Worm (Caenorhabditis elegans) whole organism, L1 larva: Measurements from ENCODE around the gene H40L08.1.
A peak's percentile ranks its signal among the peaks of the same experiment; 100 is the strongest.

ENCODE experiments used
- C16A3.4 ChIP-seq: fragments of 150-350 bp; optimal IDR thresholded peaks from 2 replicates; lab custom pipeline; 2014; ENCODE audit warnings: missing biosample characterization, missing genetic modification characterization
- C34B4.2 ChIP-seq: sonication (generic microtip); optimal IDR thresholded peaks from 2 replicates; lab custom pipeline; 2017; ENCODE audit warnings: mild to moderate bottlenecking, missing genetic modification characterization, missing compliant biosample characterization
- Y116A8C.19 ChIP-seq: sonication (generic microtip); optimal IDR thresholded peaks from 2 replicates; lab custom pipeline; 2016; ENCODE audit warnings: missing compliant biosample characterization, missing genetic modification characterization, borderline replicate concordance
- aha-1 ChIP-seq: fragments of 150-350 bp; optimal IDR thresholded peaks from 2 replicates; lab custom pipeline; 2014; ENCODE audit warnings: missing biosample characterization, missing genetic modification characterization
- aly-2 ChIP-seq: fragments of 150-350 bp; optimal IDR thresholded peaks from 2 replicates; lab custom pipeline; 2014; ENCODE audit warnings: missing biosample characterization, missing genetic modification characterization
- ama-1 ChIP-seq: fragments of 150-350 bp; optimal IDR thresholded peaks from 2 replicates; lab custom pipeline; 2014
- blmp-1 ChIP-seq: fragments of 150-350 bp; optimal IDR thresholded peaks from 2 replicates; lab custom pipeline; 2014; ENCODE audit warnings: missing biosample characterization, missing genetic modification characterization
- ceh-63 ChIP-seq: fragments of 200-800 bp; sonication (Bioruptor generic); optimal IDR thresholded peaks from 2 replicates; lab custom pipeline; 2018; ENCODE audit warnings: mild to moderate bottlenecking, missing genetic modification characterization, missing compliant biosample characterization
- ceh-8 ChIP-seq: fragments of 200-800 bp; sonication (Bioruptor generic); optimal IDR thresholded peaks from 2 replicates; lab custom pipeline; 2018; ENCODE audit warnings: mild to moderate bottlenecking, missing genetic modification characterization, moderate library complexity, missing compliant biosample characterization
- ceh-82 ChIP-seq, 3 experiments: fragments of 150-350 bp in 1 of 3; sonication (generic microtip) in 2 of 3; optimal IDR thresholded peaks; 2 replicates each; lab custom pipeline; 2014 to 2017; ENCODE audit warnings: missing biosample characterization in 3 of 3, missing genetic modification characterization in 3 of 3
- ceh-90 ChIP-seq: sonication (generic microtip); optimal IDR thresholded peaks from 2 replicates; lab custom pipeline; 2016; ENCODE audit warnings: missing genetic modification characterization, missing compliant biosample characterization
- dsc-1 ChIP-seq: sonication (generic microtip); optimal IDR thresholded peaks from 2 replicates; lab custom pipeline; 2016; ENCODE audit warnings: mild to moderate bottlenecking, missing genetic modification characterization, missing compliant biosample characterization
- efl-1 ChIP-seq, 4 experiments: fragments of 150-350 bp; optimal IDR thresholded peaks in 3 of 4; peaks in 1 of 4; 1 replicate in 1 of 4; 2 replicates in 3 of 4; lab custom pipeline; 2014; ENCODE audit warnings: missing biosample characterization in 2 of 4, missing genetic modification characterization in 2 of 4, missing genetic modification reagents in 2 of 4
- efl-3 ChIP-seq: fragments of 200-800 bp; sonication (Bioruptor generic); optimal IDR thresholded peaks from 2 replicates; lab custom pipeline; 2018; ENCODE audit warnings: mild to moderate bottlenecking, missing genetic modification characterization, missing compliant biosample characterization
- egl-13 ChIP-seq: sonication (generic microtip); optimal IDR thresholded peaks from 2 replicates; lab custom pipeline; 2016; ENCODE audit warnings: missing genotype, missing genetic modification reagents, missing genetic modification characterization, missing compliant biosample characterization
- egl-27 ChIP-seq, 2 experiments: fragments of 150-350 bp in 1 of 2; sonication (generic microtip); optimal IDR thresholded peaks; 3 replicates each; lab custom pipeline; 2017 to 2018; ENCODE audit warnings: missing biosample characterization in 2 of 2, missing genetic modification characterization in 2 of 2, missing genetic modification reagents in 2 of 2
- elt-3 ChIP-seq, 6 experiments: fragments of 150-350 bp in 1 of 6; sonication (generic microtip); optimal IDR thresholded peaks; 2 replicates each; lab custom pipeline; 2017 to 2018; ENCODE audit warnings: missing biosample characterization in 6 of 6, missing genetic modification characterization in 6 of 6, inconsistent platforms in 1 of 6
- fkh-10 ChIP-seq: sonication (generic microtip); optimal IDR thresholded peaks from 2 replicates; lab custom pipeline; 2017; ENCODE audit warnings: missing biosample characterization, missing genetic modification reagents, missing genetic modification characterization
- fkh-4 ChIP-seq: sonication (generic microtip); optimal IDR thresholded peaks from 2 replicates; lab custom pipeline; 2016; ENCODE audit warnings: missing compliant biosample characterization, missing genetic modification characterization, borderline replicate concordance
- fkh-8 ChIP-seq: sonication (generic microtip); optimal IDR thresholded peaks from 2 replicates; lab custom pipeline; 2016; ENCODE audit warnings: mild to moderate bottlenecking, missing genetic modification characterization, missing compliant biosample characterization
- fos-1 ChIP-seq: fragments of 150-350 bp; optimal IDR thresholded peaks from 2 replicates; lab custom pipeline; 2014; ENCODE audit warnings: missing biosample characterization, missing genetic modification characterization
- hlh-4 ChIP-seq: sonication (generic microtip); optimal IDR thresholded peaks from 2 replicates; lab custom pipeline; 2016; ENCODE audit warnings: mild to moderate bottlenecking, missing genetic modification characterization, missing compliant biosample characterization
- hpl-2 ChIP-seq: fragments of 150-350 bp; optimal IDR thresholded peaks from 2 replicates; lab custom pipeline; 2014; ENCODE audit warnings: missing biosample characterization, missing genetic modification reagents, missing genetic modification characterization
- isw-1 ChIP-seq: fragments of 200-800 bp; sonication (Bioruptor generic); IDR thresholded peaks from 2 replicates; pipeline ENCODE4 v1.3.6; 2022; ENCODE audit warnings: missing genetic modification characterization, missing compliant biosample characterization
- jun-1 ChIP-seq: fragments of 150-350 bp; optimal IDR thresholded peaks from 2 replicates; lab custom pipeline; 2014; ENCODE audit warnings: missing biosample characterization, missing genetic modification reagents, missing genetic modification characterization
- lin-13 ChIP-seq: fragments of 150-350 bp; optimal IDR thresholded peaks from 2 replicates; lab custom pipeline; 2014; ENCODE audit warnings: missing biosample characterization, missing genetic modification reagents, missing genetic modification characterization
- lin-14 ChIP-seq: fragments of 200-800 bp; sonication (Bioruptor generic); optimal IDR thresholded peaks from 2 replicates; lab custom pipeline; 2018; ENCODE audit warnings: mild to moderate bottlenecking, missing genetic modification characterization, moderate library complexity, missing compliant biosample characterization
- lin-35 ChIP-seq, 2 experiments: fragments of 150-350 bp; optimal IDR thresholded peaks; 2 replicates each; lab custom pipeline; 2014; ENCODE audit warnings: missing biosample characterization in 2 of 2, missing genetic modification characterization in 2 of 2, missing genetic modification reagents in 2 of 2
- lin-39 ChIP-seq: fragments of 150-350 bp; optimal IDR thresholded peaks from 2 replicates; lab custom pipeline; 2014; ENCODE audit warnings: missing biosample characterization, missing genetic modification reagents, missing genetic modification characterization
- mab-9 ChIP-seq: fragments of 200-800 bp; sonication (Bioruptor generic); IDR thresholded peaks from 2 replicates; pipeline ENCODE4 v1.3.6; 2022; ENCODE audit warnings: missing genetic modification reagents, missing genetic modification characterization, missing compliant biosample characterization
- nhr-12 ChIP-seq: sonication (generic microtip); optimal IDR thresholded peaks from 2 replicates; lab custom pipeline; 2017; ENCODE audit warnings: missing biosample characterization, missing genetic modification characterization
- nhr-19 ChIP-seq: fragments of 200-800 bp; sonication (Bioruptor generic); conservative IDR thresholded peaks from 2 replicates; pipeline ENCODE4 v1.3.6; 2022; ENCODE audit warnings: missing genetic modification characterization, missing compliant biosample characterization
- nhr-20 ChIP-seq: sonication (generic microtip); optimal IDR thresholded peaks from 2 replicates; lab custom pipeline; 2016; ENCODE audit warnings: mild to moderate bottlenecking, missing genetic modification characterization, missing compliant biosample characterization
- nhr-47 ChIP-seq: sonication (generic microtip); optimal IDR thresholded peaks from 2 replicates; lab custom pipeline; 2016; ENCODE audit warnings: mild to moderate bottlenecking, missing genetic modification characterization, moderate library complexity, missing compliant biosample characterization
- nhr-71 ChIP-seq: sonication (generic microtip); optimal IDR thresholded peaks from 2 replicates; lab custom pipeline; 2016; ENCODE audit warnings: mild to moderate bottlenecking, missing genetic modification characterization, moderate library complexity, missing compliant biosample characterization
- nhr-77 ChIP-seq: fragments of 150-350 bp; optimal IDR thresholded peaks from 2 replicates; lab custom pipeline; 2014; ENCODE audit warnings: missing biosample characterization, missing genetic modification characterization
- nhr-85 ChIP-seq: sonication (generic microtip); peaks from one replicate; lab custom pipeline; 2016; ENCODE audit warnings: missing genetic modification characterization, inconsistent platforms, missing compliant biosample characterization
- pag-3 ChIP-seq: sonication (generic microtip); optimal IDR thresholded peaks from 2 replicates; lab custom pipeline; 2017; ENCODE audit warnings: missing genetic modification characterization, mild to moderate bottlenecking, missing compliant biosample characterization, antibody characterized with exemption, borderline replicate concordance; ENCODE audit not compliant: insufficient read depth
- pax-3 ChIP-seq: fragments of 200-800 bp; sonication (Bioruptor generic); optimal IDR thresholded peaks from 2 replicates; lab custom pipeline; 2018; ENCODE audit warnings: mild to moderate bottlenecking, missing genetic modification characterization, moderate library complexity, missing compliant biosample characterization
- pqm-1 ChIP-seq: sonication (generic microtip); optimal IDR thresholded peaks from 3 replicates; lab custom pipeline; 2017; ENCODE audit warnings: missing biosample characterization, missing genetic modification characterization
- skn-1 ChIP-seq: fragments of 150-350 bp; optimal IDR thresholded peaks from 2 replicates; lab custom pipeline; 2014; ENCODE audit warnings: missing biosample characterization, missing genetic modification characterization
- snpc-4 ChIP-seq: fragments of 150-350 bp; optimal IDR thresholded peaks from 2 replicates; lab custom pipeline; 2014; ENCODE audit warnings: missing biosample characterization, missing genetic modification characterization
- snu-23 ChIP-seq: sonication (generic microtip); optimal IDR thresholded peaks from 2 replicates; lab custom pipeline; 2016; ENCODE audit warnings: missing genetic modification characterization, missing compliant biosample characterization
- sox-4 ChIP-seq: sonication (generic microtip); optimal IDR thresholded peaks from 2 replicates; lab custom pipeline; 2016; ENCODE audit warnings: missing genetic modification characterization, missing compliant biosample characterization
- sup-37 ChIP-seq: fragments of 200-800 bp; sonication (Bioruptor generic); optimal IDR thresholded peaks from 2 replicates; lab custom pipeline; 2018; ENCODE audit warnings: mild to moderate bottlenecking, missing genetic modification characterization, missing compliant biosample characterization
- tbx-2 ChIP-seq: sonication (generic microtip); optimal IDR thresholded peaks from 2 replicates; lab custom pipeline; 2016; ENCODE audit warnings: missing genetic modification characterization, missing compliant biosample characterization
- tlp-1 ChIP-seq: fragments of 150-350 bp; optimal IDR thresholded peaks from 2 replicates; lab custom pipeline; 2014; ENCODE audit warnings: missing biosample characterization, missing genetic modification characterization
- unc-130 ChIP-seq: fragments of 150-350 bp; optimal IDR thresholded peaks from 2 replicates; lab custom pipeline; 2017; ENCODE audit warnings: missing biosample characterization, missing genetic modification characterization, inconsistent platforms
- unc-62 ChIP-seq: fragments of 150-350 bp; optimal IDR thresholded peaks from 2 replicates; lab custom pipeline; 2014; ENCODE audit warnings: missing biosample characterization, missing genetic modification reagents, missing genetic modification characterization
- unc-98 ChIP-seq: fragments of 200-800 bp; sonication (Bioruptor generic); IDR thresholded peaks from 2 replicates; pipeline ENCODE4 v1.3.6; 2022; ENCODE audit warnings: missing genetic modification characterization, missing compliant biosample characterization
- vab-15 ChIP-seq: sonication (generic microtip); optimal IDR thresholded peaks from 2 replicates; lab custom pipeline; 2017; ENCODE audit warnings: missing genotype, mild to moderate bottlenecking, missing genetic modification characterization, missing compliant biosample characterization
- xbp-1 ChIP-seq: sonication (generic microtip); optimal IDR thresholded peaks from 2 replicates; lab custom pipeline; 2016; ENCODE audit warnings: missing genetic modification characterization, missing compliant biosample characterization
- zag-1 ChIP-seq: fragments of 150-350 bp; optimal IDR thresholded peaks from 2 replicates; lab custom pipeline; 2014; ENCODE audit warnings: missing biosample characterization, missing genetic modification characterization
- ztf-11 ChIP-seq, 2 experiments: sonication (generic microtip); optimal IDR thresholded peaks; 2 replicates each; lab custom pipeline; 2016 to 2017; ENCODE audit warnings: missing genetic modification characterization in 2 of 2, missing biosample characterization in 1 of 2, missing compliant biosample characterization in 1 of 2

H40L08.1 gene

ce11 chrX:15079406-15079805 is 4.5 kb downstream of the H40L08.1 start:
- no peak for TF ChIP-seq nhr-47 (tag; lab: Kevin White, UChicago)
- no peak for TF ChIP-seq pag-3 (tag; lab: Kevin White, UChicago)
- TF ChIP-seq blmp-1: peak; percentile 86
- TF ChIP-seq lin-14 (GFP tag; lab: Kevin White, UChicago): peak; percentile 64
- no peak for TF ChIP-seq unc-62 (GFP tag; lab: Kevin White, UChicago)
- TF ChIP-seq ztf-11 (tag; optimal IDR thresholded peaks at IDR 0.05; lab: Kevin White, UChicago): no peak
- no peak for TF ChIP-seq lin-13 (GFP tag; lab: Kevin White, UChicago)
- TF ChIP-seq mab-9 (GFP tag; lab: Robert Waterston, UW): no peak
- no peak for TF ChIP-seq unc-98 (GFP tag; lab: Robert Waterston, UW)
- no peak for TF ChIP-seq ceh-90 (tag; lab: Kevin White, UChicago)
- no peak for TF ChIP-seq efl-3 (GFP tag; lab: Kevin White, UChicago)
- no peak for TF ChIP-seq ceh-63 (GFP tag; lab: Kevin White, UChicago)
- TF ChIP-seq egl-13: no peak
- no peak for TF ChIP-seq tlp-1 (tag; lab: Kevin White, UChicago)
- TF ChIP-seq egl-27 (tag; optimal IDR thresholded peaks at IDR 0.05; lab: Kevin White, UChicago): no peak
- no peak for TF ChIP-seq aha-1 (tag; lab: Kevin White, UChicago)
- TF ChIP-seq nhr-12 (tag; lab: Kevin White, UChicago): no peak
- no peak for TF ChIP-seq nhr-77 (tag; lab: Kevin White, UChicago)
- TF ChIP-seq nhr-71 (tag; lab: Kevin White, UChicago): peak; percentile 69
- no peak for TF ChIP-seq hlh-4 (tag; lab: Kevin White, UChicago)
- peak in 1 of 2 experiments; percentile 45 for TF ChIP-seq lin-35 (GFP tag; optimal IDR thresholded peaks at IDR 0.05; lab: Kevin White, UChicago)
- TF ChIP-seq efl-1 (optimal IDR thresholded peaks at IDR 0.05; lab: Kevin White, UChicago): no peak
- TF ChIP-seq efl-1 (GFP tag; optimal IDR thresholded peaks at IDR 0.05 in 1 of 2; lab: Kevin White, UChicago): no peak
- no peak for TF ChIP-seq isw-1 (GFP tag; lab: Robert Waterston, UW)
- TF ChIP-seq elt-3 (tag; optimal IDR thresholded peaks at IDR 0.05; lab: Kevin White, UChicago): peak in 5 of 6 experiments; percentile 48 to 92 (median 69)
- TF ChIP-seq xbp-1 (tag; lab: Kevin White, UChicago): no peak
- TF ChIP-seq fkh-8 (tag; lab: Kevin White, UChicago): no peak
- peak; percentile 60 for TF ChIP-seq nhr-19 (GFP tag; lab: Robert Waterston, UW)
- no peak for TF ChIP-seq aly-2 (tag; lab: Kevin White, UChicago)
- no peak for TF ChIP-seq zag-1 (tag; lab: Kevin White, UChicago)
- TF ChIP-seq snu-23 (GFP tag; lab: Kevin White, UChicago): peak; percentile 56
- TF ChIP-seq unc-130 (tag; lab: Kevin White, UChicago): peak; percentile 63
- peak; percentile 5 for TF ChIP-seq C16A3.4
- peak; percentile 92 for TF ChIP-seq nhr-85
- peak; percentile 83 for TF ChIP-seq nhr-20
- peak; percentile 40 for TF ChIP-seq tbx-2
- no peak for TF ChIP-seq Y116A8C.19 (tag; lab: Kevin White, UChicago)
- no peak for TF ChIP-seq dsc-1 (tag; lab: Kevin White, UChicago)
- no peak for TF ChIP-seq C34B4.2
- no peak for TF ChIP-seq sup-37 (GFP tag; lab: Kevin White, UChicago)
- TF ChIP-seq hpl-2 (GFP tag; lab: Kevin White, UChicago): no peak
- no peak for TF ChIP-seq pqm-1 (tag; lab: Kevin White, UChicago)
- TF ChIP-seq ama-1 (lab: Kevin White, UChicago): no peak
- no peak for TF ChIP-seq fos-1 (tag; lab: Kevin White, UChicago)
- no peak for TF ChIP-seq ceh-82 (tag; optimal IDR thresholded peaks at IDR 0.05; lab: Kevin White, UChicago)
- TF ChIP-seq lin-39 (tag; lab: Kevin White, UChicago): no peak
- TF ChIP-seq sox-4 (tag; lab: Kevin White, UChicago): no peak
- TF ChIP-seq fkh-10 (GFP tag; lab: Kevin White, UChicago): no peak
- TF ChIP-seq snpc-4 (tag; lab: Kevin White, UChicago): no peak
- TF ChIP-seq pax-3 (tag; lab: Kevin White, UChicago): no peak
- TF ChIP-seq skn-1: no peak
- TF ChIP-seq ceh-8 (GFP tag; lab: Kevin White, UChicago): no peak
- TF ChIP-seq fkh-4 (tag; lab: Kevin White, UChicago): no peak
- TF ChIP-seq vab-15 (tag; lab: Kevin White, UChicago): no peak
- no peak for TF ChIP-seq jun-1 (tag; lab: Kevin White, UChicago)
